Worm (Caenorhabditis elegans): Measurements from ENCODE around the gene srg-42.

ce11 chrV:11201826-11202565 is 44.1 kb upstream of the srg-42 start, which contains the start of gene K10D6.4:
- TF ChIP-seq K11D2.4 (GFP tag; IDR thresholded peaks at IDR 0.05) (no peak), attf-5 (GFP tag; optimal IDR thresholded peaks at IDR 0.05) (no peak), madf-6 (GFP tag; IDR thresholded peaks at IDR 0.05) (no peak), dox-1 (GFP tag; IDR thresholded peaks at IDR 0.05) (no peak)

Measured in whole organism, young adult.